Fruit fly (Drosophila melanogaster) whole organism, pupa: Measurements from ENCODE around the gene CG10301.

Experiments
- CG13204 ChIP-seq: fragments of 200-800 bp; sonication (Bioruptor generic); optimal IDR thresholded peaks from 2 replicates; lab custom pipeline; 2018; ENCODE audit warnings: missing biosample characterization, mild to moderate bottlenecking, missing genetic modification characterization, moderate library complexity
- CG14655 ChIP-seq: fragments of 200-800 bp; sonication (Bioruptor generic); optimal IDR thresholded peaks from 3 replicates; lab custom pipeline; 2017; ENCODE audit warnings: mild to moderate bottlenecking, missing biosample characterization, missing genetic modification reagents, missing genetic modification characterization
- CG15710 ChIP-seq: fragments of 200-800 bp; sonication (Bioruptor generic); optimal IDR thresholded peaks from 2 replicates; lab custom pipeline; 2018; ENCODE audit warnings: missing biosample characterization, mild to moderate bottlenecking, missing genetic modification characterization, moderate library complexity
- CG17806 ChIP-seq: fragments of 200-800 bp; sonication (Bioruptor generic); optimal IDR thresholded peaks from 2 replicates; lab custom pipeline; 2018; ENCODE audit warnings: missing biosample characterization, mild to moderate bottlenecking, missing genetic modification characterization, moderate library complexity
- CG32121 ChIP-seq: fragments of 200-800 bp; sonication (Bioruptor generic); IDR thresholded peaks from 2 replicates; pipeline ENCODE4 v1.3.6; 2022; ENCODE audit warnings: missing biosample characterization, missing genetic modification characterization
- CG34367 ChIP-seq: fragments of 200-800 bp; sonication (Bioruptor generic); optimal IDR thresholded peaks from 2 replicates; lab custom pipeline; 2018; ENCODE audit warnings: missing biosample characterization, mild to moderate bottlenecking, missing genetic modification characterization
- CG8301 ChIP-seq: fragments of 200-800 bp; sonication (Bioruptor generic); optimal IDR thresholded peaks from 2 replicates; lab custom pipeline; 2018; ENCODE audit warnings: missing biosample characterization, mild to moderate bottlenecking, missing genetic modification characterization
- EcR ChIP-seq: fragments of 200-800 bp; sonication (Bioruptor generic); optimal IDR thresholded peaks from 3 replicates; lab custom pipeline; 2019; ENCODE audit warnings: missing biosample characterization, missing genetic modification characterization, mild to moderate bottlenecking, moderate library complexity, missing genetic modification reagents
- Pif1B ChIP-seq: fragments of 200-800 bp; sonication (Bioruptor generic); optimal IDR thresholded peaks from 3 replicates; lab custom pipeline; 2016; ENCODE audit warnings: missing biosample characterization, missing genetic modification characterization
- fd96Ca ChIP-seq: fragments of 200-800 bp; sonication (Bioruptor generic); IDR thresholded peaks from 3 replicates; pipeline ENCODE4 v1.3.6; 2022; ENCODE audit warnings: missing biosample characterization, missing genetic modification characterization
- gl ChIP-seq: fragments of 200-800 bp; sonication (Bioruptor generic); optimal IDR thresholded peaks from 2 replicates; lab custom pipeline; 2018; ENCODE audit warnings: missing biosample characterization, mild to moderate bottlenecking, missing genetic modification characterization
- rn ChIP-seq: fragments of 200-800 bp; sonication (Bioruptor generic); IDR thresholded peaks from 2 replicates; pipeline ENCODE4 v1.3.6; 2022; ENCODE audit warnings: missing biosample characterization, missing genetic modification characterization

DNA sequence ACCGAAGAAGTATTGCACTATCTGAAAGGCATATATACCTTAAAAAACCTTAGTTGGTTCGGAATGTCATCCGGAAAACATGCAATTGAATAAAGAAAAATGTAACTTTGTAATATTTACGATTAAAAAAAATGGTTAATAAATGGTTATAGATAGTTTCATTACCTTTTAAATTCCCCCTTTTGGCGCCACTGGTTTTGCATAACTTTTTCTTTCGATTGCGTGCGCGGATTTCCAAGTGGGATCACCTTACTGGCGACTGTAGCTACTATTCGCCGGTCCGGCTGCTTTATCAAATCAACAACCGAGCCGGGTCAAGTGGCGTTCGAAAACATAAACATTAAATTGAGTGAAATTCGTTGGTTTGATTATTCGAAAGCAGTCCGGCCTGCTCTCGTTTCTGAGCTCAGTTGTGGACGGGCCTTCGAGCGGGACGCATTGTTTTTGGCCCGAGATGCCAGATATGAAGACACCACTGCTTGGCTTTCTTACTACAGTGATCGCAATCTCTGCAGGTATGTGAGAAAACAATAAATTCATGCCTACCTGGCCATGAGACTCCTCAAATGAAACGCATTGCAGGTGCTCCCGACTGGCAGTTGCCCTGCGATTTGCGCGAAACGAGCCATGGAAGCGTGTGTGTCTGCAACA lies 5.5 kb upstream of the CG10301 start, which contains the start of gene Gba1b:
- TF ChIP-seq CG34367 (no peak), Pif1B (GFP tag; lab: Kevin White, UChicago) (no peak), gl (tag; lab: Kevin White, UChicago) (no peak), fd96Ca (GFP tag; lab: Robert Waterston, UW) (no peak), CG15710 (no peak), CG8301 (tag; lab: Kevin White, UChicago) (no peak), EcR (GFP tag; lab: Kevin White, UChicago) (no peak), rn (GFP tag; lab: Robert Waterston, UW) (no peak), CG14655 (GFP tag; lab: Kevin White, UChicago) (no peak), CG17806 (tag; lab: Kevin White, UChicago) (no peak), CG13204 (no peak), CG32121 (GFP tag; lab: Robert Waterston, UW) (no peak)
